Fruit fly (Drosophila melanogaster): ENCODE measurements around the gene Edem1.
A peak's percentile ranks its signal among the peaks of the same experiment; 100 is the strongest.

The Edem1 gene

DNA sequence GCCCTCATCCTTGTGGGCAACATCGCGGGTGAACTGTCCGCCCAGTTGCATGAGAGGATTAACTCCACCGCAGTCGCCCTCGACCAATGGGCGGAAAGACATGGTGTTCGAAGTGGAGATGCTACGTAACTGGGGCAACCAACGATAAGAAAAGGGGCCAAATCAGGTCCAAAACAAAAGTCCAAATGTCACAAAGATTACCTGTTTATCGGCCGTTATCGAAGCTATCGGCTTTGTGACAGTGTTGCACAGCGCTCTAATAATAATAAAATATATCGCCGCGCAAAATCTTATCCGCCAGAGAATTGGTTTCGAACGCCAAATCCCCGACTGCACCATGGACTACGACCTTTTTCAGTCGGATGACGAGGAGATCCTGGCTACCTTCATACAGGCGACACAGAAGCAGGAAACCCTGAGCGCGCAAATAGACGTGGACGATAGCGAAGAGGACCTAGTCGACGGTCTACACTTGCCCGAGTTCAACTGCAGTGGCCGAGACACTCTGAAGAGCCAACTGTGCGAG lies 40.0 kb downstream of the Edem1 start, which contains the start of the genes CG14803 and Pex5 (continued):
- TF ChIP-seq zen2 (GFP tag; IDR thresholded peaks at IDR 0.05; ENCODE audit: partially characterized antibody) (peak; percentile 56; the same call in 2 of the 3 replicates), stwl (tag; optimal IDR thresholded peaks at IDR 0.05) (peak; percentile 82), Hsf (GFP tag; optimal IDR thresholded peaks at IDR 0.05) (no peak), al (GFP tag; IDR thresholded peaks at IDR 0.05) (no peak), Spps (tag; optimal IDR thresholded peaks at IDR 0.05) (no peak), TFAM (GFP tag; optimal IDR thresholded peaks at IDR 0.05) (no peak), crp (GFP tag; optimal IDR thresholded peaks at IDR 0.05) (no peak), CG1603 (tag; optimal IDR thresholded peaks at IDR 0.05) (no peak), tgo (GFP tag; IDR thresholded peaks at IDR 0.05) (no peak), CG9215 (GFP tag; IDR thresholded peaks at IDR 0.05) (no peak), slbo (GFP tag; IDR thresholded peaks at IDR 0.05) (0 out of 2 replicates have a peak, but pooled peaks have one; percentile 12), ttk (GFP tag; IDR thresholded peaks at IDR 0.05) (no peak), CG7963 (GFP tag; IDR thresholded peaks at IDR 0.05; ENCODE audit: partially characterized antibody) (peak; percentile 67; the same call in 1 of the 3 replicates), HmgZ (tag; optimal IDR thresholded peaks at IDR 0.05) (peak; percentile 27), maf-S (GFP tag; optimal IDR thresholded peaks at IDR 0.05) (no peak), CG9727 (GFP tag; optimal IDR thresholded peaks at IDR 0.05) (no peak), ems (GFP tag; optimal IDR thresholded peaks at IDR 0.05) (no peak), CG8290 (GFP tag; optimal IDR thresholded peaks at IDR 0.05) (no peak), CG8290 (tag; optimal IDR thresholded peaks at IDR 0.05) (no peak), CG14667 (GFP tag; IDR thresholded peaks at IDR 0.05) (no peak), HLH4C (GFP tag; IDR thresholded peaks at IDR 0.05; ENCODE audit: partially characterized antibody) (peak; percentile 63; the same call in 2 of the 3 replicates), CG10274 (GFP tag; optimal IDR thresholded peaks at IDR 0.05) (no peak), hbn (GFP tag; IDR thresholded peaks at IDR 0.05; ENCODE audit: partially characterized antibody) (peak; percentile 43; the same call in 1 of the 2 replicates), gcm (GFP tag; optimal IDR thresholded peaks at IDR 0.05) (no peak), amos (GFP tag; IDR thresholded peaks at IDR 0.05; ENCODE audit: partially characterized antibody) (peak; percentile 59; the same call in 1 of the 2 replicates), Med (GFP tag) (peak; percentile 81)

- no peak for TF ChIP-seq sob (GFP tag; IDR thresholded peaks at IDR 0.05)
- TF ChIP-seq dm (GFP tag; optimal IDR thresholded peaks at IDR 0.05), result no peak
- no peak for TF ChIP-seq tx (GFP tag; optimal IDR thresholded peaks at IDR 0.05)
- TF ChIP-seq CG12391 (tag; optimal IDR thresholded peaks at IDR 0.05), result no peak
- peak; percentile 58 for TF ChIP-seq MESR4 (GFP tag; optimal IDR thresholded peaks at IDR 0.05)
- TF ChIP-seq Dref (GFP tag; IDR thresholded peaks at IDR 0.05), result peak; percentile 75
- TF ChIP-seq B-H2 (GFP tag; optimal IDR thresholded peaks at IDR 0.05), result no peak
- peak; percentile 8 for TF ChIP-seq Med (GFP tag)
- TF ChIP-seq CG13287 (GFP tag; IDR thresholded peaks at IDR 0.05; ENCODE audit: partially characterized antibody), result peak; percentile 55; the same call in 1 of the 2 replicates
- TF ChIP-seq stwl (tag; optimal IDR thresholded peaks at IDR 0.05), result peak; percentile 12
- no peak for TF ChIP-seq CG17328 (GFP tag; IDR thresholded peaks at IDR 0.05)
- TF ChIP-seq sna (GFP tag; IDR thresholded peaks at IDR 0.05; ENCODE audit: partially characterized antibody), result 0 out of 2 replicates have a peak, but pooled peaks have one; percentile 37
- TF ChIP-seq chm (GFP tag; IDR thresholded peaks at IDR 0.05), result no peak
- TF ChIP-seq dmrt11E (tag; optimal IDR thresholded peaks at IDR 0.05), result no peak
- TF ChIP-seq phol (tag; optimal IDR thresholded peaks at IDR 0.05), result no peak
- TF ChIP-seq Antp (GFP tag; optimal IDR thresholded peaks at IDR 0.05), result no peak
- peak; percentile 25; the same call in 1 of the 2 replicates for TF ChIP-seq Bgb (GFP tag; IDR thresholded peaks at IDR 0.05; ENCODE audit: partially characterized antibody)
- peak; percentile 66 for TF ChIP-seq MBD-R2 (GFP tag; IDR thresholded peaks at IDR 0.05)
- no peak for TF ChIP-seq toy (GFP tag; IDR thresholded peaks at IDR 0.05)
- peak; percentile 30 for TF ChIP-seq Sry-δ (GFP tag; optimal IDR thresholded peaks at IDR 0.05)
- no peak for TF ChIP-seq MTF-1 (GFP tag; optimal IDR thresholded peaks at IDR 0.05; ENCODE audit: borderline replicate concordance)
- TF ChIP-seq CG13624 (GFP tag; optimal IDR thresholded peaks at IDR 0.05), result no peak
- TF ChIP-seq CG8478 (optimal IDR thresholded peaks at IDR 0.05), result no peak
- TF ChIP-seq CG17359 (tag; optimal IDR thresholded peaks at IDR 0.05), result no peak
- TF ChIP-seq CG33557 (GFP tag; optimal IDR thresholded peaks at IDR 0.05), result no peak
- TF ChIP-seq Dll (GFP tag; IDR thresholded peaks at IDR 0.05; ENCODE audit: partially characterized antibody), result 0 out of 4 replicates have a peak, but pooled peaks have one; percentile 51
These were observed 43.0 kb downstream of the Edem1 start, which contains the start of the genes Gcna and MED18 for dm6 chrX:1865673-1866072. Gene Gcna (minus strand): TSS chrX:1865835. Gene MED18 (plus strand): TSS chrX:1865909.
